Fruit fly (Drosophila melanogaster): ENCODE measurements around the gene CG9609.

The CG9609 gene

dm6 chrX:16786860-16787415, at the start of gene CG9609, which contains the start of gene Sap30 (continued):
- TF ChIP-seq sima (GFP tag; optimal IDR thresholded peaks at IDR 0.05) (no peak), Myb (GFP tag; optimal IDR thresholded peaks at IDR 0.05) (peak; percentile 66), CG9932 (GFP tag; IDR thresholded peaks at IDR 0.05) (peak; percentile 26; the same call in 1 of the 2 replicates), CG11398 (GFP tag; optimal IDR thresholded peaks at IDR 0.05) (no peak), Ets97D (GFP tag; optimal IDR thresholded peaks at IDR 0.05) (peak; percentile 57), CG7928 (GFP tag; optimal IDR thresholded peaks at IDR 0.05) (peak; percentile 90), stwl (tag; optimal IDR thresholded peaks at IDR 0.05) (peak; percentile 89), dmrt11E (tag; optimal IDR thresholded peaks at IDR 0.05) (no peak), CG1233 (GFP tag; optimal IDR thresholded peaks at IDR 0.05) (no peak), nmo (GFP tag; optimal IDR thresholded peaks at IDR 0.05) (no peak), CG3847 (GFP tag; IDR thresholded peaks at IDR 0.05) (peak; percentile 18; the same call in 1 of the 2 replicates), CG9437 (GFP tag; optimal IDR thresholded peaks at IDR 0.05) (peak; percentile 43), wek (GFP tag; optimal IDR thresholded peaks at IDR 0.05) (no peak), CG30020 (tag; optimal IDR thresholded peaks at IDR 0.05) (peak; percentile 20), MBD-R2 (GFP tag; IDR thresholded peaks at IDR 0.05) (peak; percentile 35; the same call in 1 of the 2 replicates), wdn (GFP tag; IDR thresholded peaks at IDR 0.05) (no peak), CoRest (tag; optimal IDR thresholded peaks at IDR 0.05) (peak; percentile 29), CG11723 (GFP tag; optimal IDR thresholded peaks at IDR 0.05) (no peak), phol (tag; optimal IDR thresholded peaks at IDR 0.05) (peak; percentile 8), Sox102F (GFP tag; optimal IDR thresholded peaks at IDR 0.05) (no peak), nom (GFP tag; optimal IDR thresholded peaks at IDR 0.05) (no peak), CG18476 (GFP tag; optimal IDR thresholded peaks at IDR 0.05) (no peak), CG33557 (GFP tag; optimal IDR thresholded peaks at IDR 0.05) (no peak), fd64A (GFP tag; optimal IDR thresholded peaks at IDR 0.05) (no peak), CG6683 (GFP tag; optimal IDR thresholded peaks at IDR 0.05) (no peak), schlank (tag; optimal IDR thresholded peaks at IDR 0.05) (no peak), CG12659 (GFP tag; optimal IDR thresholded peaks at IDR 0.05) (peak; percentile 27), Six4 (GFP tag; optimal IDR thresholded peaks at IDR 0.05) (no peak), odd (GFP tag; optimal IDR thresholded peaks at IDR 0.05) (no peak), CG3995 (GFP tag; optimal IDR thresholded peaks at IDR 0.05) (peak; percentile 72), aop (GFP tag; IDR thresholded peaks at IDR 0.05) (no peak), CG2116 (GFP tag; optimal IDR thresholded peaks at IDR 0.05) (peak; percentile 98), sens (GFP tag) (peak; percentile 83), jigr1 (GFP tag; IDR thresholded peaks at IDR 0.05) (no peak), gfzf (GFP tag; optimal IDR thresholded peaks at IDR 0.05) (peak; percentile 71), gce (GFP tag; IDR thresholded peaks at IDR 0.05) (0 out of 3 replicates have a peak, but pooled peaks have one; percentile 15), sqz (GFP tag; optimal IDR thresholded peaks at IDR 0.05) (no peak), pfk (GFP tag; optimal IDR thresholded peaks at IDR 0.05) (no peak), CG5953 (GFP tag; IDR thresholded peaks at IDR 0.05) (no peak), CG3281 (GFP tag; optimal IDR thresholded peaks at IDR 0.05) (no peak), fd3F (GFP tag; optimal IDR thresholded peaks at IDR 0.05) (no peak), Pdp1 (GFP tag; optimal IDR thresholded peaks at IDR 0.05) (peak in 1 of 2 experiments; percentile 14), her (GFP tag; optimal IDR thresholded peaks at IDR 0.05) (no peak), vvl (GFP tag; IDR thresholded peaks at IDR 0.05) (0 out of 2 replicates have a peak, but pooled peaks have one; percentile 30), CG1603 (tag; optimal IDR thresholded peaks at IDR 0.05) (peak; percentile 60), CG42726 (GFP tag; IDR thresholded peaks at IDR 0.05; ENCODE audit: partially characterized antibody) (no peak), Atf3 (GFP tag; optimal IDR thresholded peaks at IDR 0.05) (no peak), CG7987 (GFP tag; optimal IDR thresholded peaks at IDR 0.05) (no peak), CG2120 (GFP tag; optimal IDR thresholded peaks at IDR 0.05) (peak; percentile 27), E2f2 (GFP tag; IDR thresholded peaks at IDR 0.05) (no peak)
